Worm (Caenorhabditis elegans): ENCODE results near the gene bath-26.
A peak's percentile ranks its signal among the peaks of the same experiment; 100 is the strongest.

bath-26 gene

DNA sequence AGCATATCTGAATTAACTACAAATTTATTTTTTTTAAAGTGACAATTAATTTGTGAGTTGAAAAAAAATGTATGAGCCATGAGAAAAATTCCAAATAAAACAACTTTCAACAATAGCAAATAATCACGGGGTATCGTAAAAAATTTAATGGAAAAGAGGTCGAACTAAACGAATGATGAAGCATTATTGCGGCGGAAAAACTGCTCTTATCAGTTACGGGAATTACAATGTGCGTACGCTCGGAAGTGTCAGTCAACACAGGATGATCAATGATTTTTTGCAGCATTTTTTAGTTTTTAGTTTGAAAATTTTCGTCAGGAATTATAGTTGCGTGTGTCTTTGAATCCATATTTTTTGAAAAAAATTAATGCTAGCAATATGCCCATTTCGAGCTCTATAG lies 23.8 kb downstream of the bath-26 start:
- TF ChIP-seq sup-37 (GFP tag; optimal IDR thresholded peaks at IDR 0.05) (no peak), vab-15 (tag; optimal IDR thresholded peaks at IDR 0.05) (no peak), elt-3 (tag; optimal IDR thresholded peaks at IDR 0.05) (no peak), fkh-10 (GFP tag; optimal IDR thresholded peaks at IDR 0.05) (no peak), unc-62 (GFP tag; optimal IDR thresholded peaks at IDR 0.05) (no peak), C34B4.2 (tag; optimal IDR thresholded peaks at IDR 0.05) (no peak), isw-1 (GFP tag; IDR thresholded peaks at IDR 0.05) (no peak), pax-3 (tag; optimal IDR thresholded peaks at IDR 0.05) (no peak), jun-1 (tag; optimal IDR thresholded peaks at IDR 0.05) (peak; percentile 12), irx-1 (tag; optimal IDR thresholded peaks at IDR 0.05) (no peak), nhr-84 (tag; optimal IDR thresholded peaks at IDR 0.05) (no peak), ceh-63 (GFP tag; optimal IDR thresholded peaks at IDR 0.05) (no peak), elt-2 (tag; optimal IDR thresholded peaks at IDR 0.05) (peak; percentile 73), lir-3 (tag; optimal IDR thresholded peaks at IDR 0.05; ENCODE audit: poor library complexity) (no peak), nhr-237 (tag; optimal IDR thresholded peaks at IDR 0.05) (no peak), efl-1 (optimal IDR thresholded peaks at IDR 0.05) (no peak), efl-1 (GFP tag; optimal IDR thresholded peaks at IDR 0.05 in 1 of 2) (peak in 1 of 2 experiments; percentile 16), dpl-1 (GFP tag; optimal IDR thresholded peaks at IDR 0.05) (no peak), ces-1 (GFP tag; optimal IDR thresholded peaks at IDR 0.05) (no peak), snpc-4 (tag; optimal IDR thresholded peaks at IDR 0.05) (no peak), lin-35 (GFP tag; optimal IDR thresholded peaks at IDR 0.05) (peak in 1 of 2 experiments; percentile 29), snu-23 (GFP tag; optimal IDR thresholded peaks at IDR 0.05) (no peak)

DNA sequence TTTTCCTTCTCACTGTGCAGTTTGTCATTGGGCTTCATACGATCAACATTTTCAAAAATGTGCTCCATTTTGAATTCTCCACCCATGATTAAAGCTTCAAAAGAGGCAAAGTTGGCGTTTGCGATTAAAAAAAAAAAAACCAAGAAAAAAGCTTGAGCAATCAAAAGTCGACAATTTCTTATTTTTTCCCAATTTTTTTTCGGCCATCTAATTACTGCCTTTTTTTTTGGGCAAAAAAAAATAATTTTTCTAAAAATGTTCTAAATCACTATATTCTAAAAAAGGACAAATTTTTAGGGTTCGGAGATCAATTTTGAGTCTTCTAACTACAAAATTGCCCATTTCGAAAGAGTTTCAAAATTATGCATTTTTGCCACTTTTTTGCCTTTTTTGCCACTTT lies 24.5 kb downstream of the bath-26 start, which contains the start of gene K05F6.10:
K05F6.10 (minus strand) TSS at position 101 of the 400 bp plus-strand sequence.
- TF ChIP-seq ama-1 (optimal IDR thresholded peaks at IDR 0.05) (no peak), ceh-63 (GFP tag; optimal IDR thresholded peaks at IDR 0.05) (no peak), jun-1 (tag; optimal IDR thresholded peaks at IDR 0.05) (no peak), lin-15B (tag; optimal IDR thresholded peaks at IDR 0.05) (no peak), egl-27 (tag; optimal IDR thresholded peaks at IDR 0.05) (no peak), ceh-82 (tag; optimal IDR thresholded peaks at IDR 0.05) (no peak), sptf-1 (tag; optimal IDR thresholded peaks at IDR 0.05) (no peak), nhr-71 (tag; optimal IDR thresholded peaks at IDR 0.05) (no peak), nhr-12 (tag; optimal IDR thresholded peaks at IDR 0.05) (no peak), irx-1 (tag; optimal IDR thresholded peaks at IDR 0.05) (no peak), lin-39 (tag; optimal IDR thresholded peaks at IDR 0.05) (no peak)

DNA sequence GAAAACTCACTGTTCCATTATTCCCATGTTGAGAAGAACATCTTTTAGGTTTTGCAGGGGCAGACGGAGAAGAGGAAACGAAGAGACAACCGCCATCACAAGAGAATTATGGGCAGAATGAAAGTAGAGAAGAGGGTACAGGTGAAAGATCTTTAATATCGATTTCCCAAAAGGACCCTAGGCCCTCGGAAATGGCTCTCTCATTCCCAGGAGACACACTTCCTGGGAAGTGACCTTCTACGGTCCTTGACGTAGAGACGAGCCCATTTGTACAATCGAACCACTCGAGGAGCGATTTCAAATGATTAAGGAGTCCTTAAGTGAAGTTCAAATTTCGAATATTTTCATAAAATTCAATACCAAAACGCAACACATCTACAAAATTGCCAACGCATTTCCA lies 29.5 kb downstream of the bath-26 start, which contains the start of gene fbxb-46:
fbxb-46 (minus strand) TSS at position 101 of the 400 bp plus-strand sequence.
- TF ChIP-seq C34B4.2 (tag; optimal IDR thresholded peaks at IDR 0.05) (no peak), mab-9 (GFP tag; IDR thresholded peaks at IDR 0.05) (no peak), efl-3 (GFP tag; optimal IDR thresholded peaks at IDR 0.05) (no peak), nhr-76 (tag; optimal IDR thresholded peaks at IDR 0.05) (no peak)

DNA sequence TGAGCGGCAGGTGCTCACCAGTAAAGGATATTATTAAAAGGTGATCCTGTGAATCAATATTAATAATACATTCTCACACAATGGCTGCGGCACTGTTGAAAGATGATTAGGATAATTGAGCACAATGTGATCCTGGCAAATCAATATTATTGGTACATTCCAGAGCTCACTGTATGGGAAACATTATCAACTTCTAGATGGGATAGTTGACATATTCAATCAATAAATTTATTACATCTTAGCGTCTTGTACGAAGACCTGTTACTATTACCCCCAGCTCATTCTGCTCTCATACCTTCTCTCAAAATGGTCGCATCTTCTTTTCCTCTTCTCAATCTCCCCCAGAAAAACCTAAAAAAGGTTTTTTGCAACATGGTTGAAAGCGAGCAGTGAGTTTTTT lies 32.3 kb downstream of the bath-26 start, which contains the start of gene fbxb-49:
fbxb-49 (plus strand) TSS at position 301 of the 400 bp plus-strand sequence.
- TF ChIP-seq nhr-71 (tag; optimal IDR thresholded peaks at IDR 0.05) (no peak), efl-3 (GFP tag; optimal IDR thresholded peaks at IDR 0.05) (no peak), isw-1 (GFP tag; IDR thresholded peaks at IDR 0.05) (no peak), lin-35 (GFP tag; optimal IDR thresholded peaks at IDR 0.05) (no peak), C16A3.4 (tag; optimal IDR thresholded peaks at IDR 0.05) (no peak), irx-1 (tag; optimal IDR thresholded peaks at IDR 0.05) (no peak), snu-23 (GFP tag; optimal IDR thresholded peaks at IDR 0.05) (no peak), F16B12.6 (tag; optimal IDR thresholded peaks at IDR 0.05) (no peak), ces-1 (GFP tag; optimal IDR thresholded peaks at IDR 0.05) (no peak), unc-62 (GFP tag; optimal IDR thresholded peaks at IDR 0.05) (no peak), ceh-8 (GFP tag; optimal IDR thresholded peaks at IDR 0.05) (no peak), skn-1 (tag; optimal IDR thresholded peaks at IDR 0.05) (no peak), hlh-17 (GFP tag; optimal IDR thresholded peaks at IDR 0.05; ENCODE audit: borderline replicate concordance) (no peak), tbx-2 (tag; optimal IDR thresholded peaks at IDR 0.05) (no peak), nhr-12 (tag; optimal IDR thresholded peaks at IDR 0.05) (no peak), elt-3 (tag; optimal IDR thresholded peaks at IDR 0.05) (no peak), ceh-88 (GFP tag; IDR thresholded peaks at IDR 0.05) (no peak), ama-1 (optimal IDR thresholded peaks at IDR 0.05) (no peak)
